Fruit fly (Drosophila melanogaster): ENCODE results near the gene Invadolysin.

DNA sequence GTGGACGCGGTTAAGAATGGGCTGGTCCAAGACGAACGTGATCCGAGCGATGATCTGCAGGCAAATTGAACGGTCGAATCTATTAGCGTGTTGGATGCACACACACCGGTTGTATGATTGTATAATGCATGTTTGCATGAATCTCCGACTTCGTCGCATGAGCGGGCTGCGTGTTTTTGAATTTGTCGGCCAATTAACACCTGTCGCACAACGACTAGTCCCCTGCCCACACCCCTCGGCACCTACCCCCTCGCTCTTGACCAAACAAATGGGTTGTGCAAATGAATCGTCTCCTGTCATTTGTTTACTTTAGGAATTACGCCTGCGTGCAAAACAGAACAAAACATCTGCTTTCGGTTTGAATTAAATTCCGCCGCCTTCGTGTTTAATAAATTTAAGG, 9.5 kb upstream of the Invadolysin start:
- TF ChIP-seq CG1620 (GFP tag; optimal IDR thresholded peaks at IDR 0.05) = no peak
- TF ChIP-seq kay (GFP tag; ENCODE audit: borderline replicate concordance) = no peak
- TF ChIP-seq Crg-1 (GFP tag; optimal IDR thresholded peaks at IDR 0.05) = no peak
- TF ChIP-seq CG14711 (tag; optimal IDR thresholded peaks at IDR 0.05) = no peak
- TF ChIP-seq pad (GFP tag; optimal IDR thresholded peaks at IDR 0.05) = no peak
- no peak for TF ChIP-seq CG7045 (GFP tag; optimal IDR thresholded peaks at IDR 0.05)
- no peak for TF ChIP-seq toe (GFP tag; optimal IDR thresholded peaks at IDR 0.05)
- TF ChIP-seq cnc (optimal IDR thresholded peaks at IDR 0.05) = no peak
- no peak for TF ChIP-seq Clk (GFP tag; optimal IDR thresholded peaks at IDR 0.05)
- no peak for TF ChIP-seq CG12768 (GFP tag; optimal IDR thresholded peaks at IDR 0.05)
- TF ChIP-seq Mnt (GFP tag; optimal IDR thresholded peaks at IDR 0.05) = no peak
- TF ChIP-seq CG7101 (tag; optimal IDR thresholded peaks at IDR 0.05) = no peak
- no peak for TF ChIP-seq cic (GFP tag; optimal IDR thresholded peaks at IDR 0.05)
